Fruit fly (Drosophila melanogaster): ENCODE measurements around the gene CG31436.

CG31436 gene

DNA sequence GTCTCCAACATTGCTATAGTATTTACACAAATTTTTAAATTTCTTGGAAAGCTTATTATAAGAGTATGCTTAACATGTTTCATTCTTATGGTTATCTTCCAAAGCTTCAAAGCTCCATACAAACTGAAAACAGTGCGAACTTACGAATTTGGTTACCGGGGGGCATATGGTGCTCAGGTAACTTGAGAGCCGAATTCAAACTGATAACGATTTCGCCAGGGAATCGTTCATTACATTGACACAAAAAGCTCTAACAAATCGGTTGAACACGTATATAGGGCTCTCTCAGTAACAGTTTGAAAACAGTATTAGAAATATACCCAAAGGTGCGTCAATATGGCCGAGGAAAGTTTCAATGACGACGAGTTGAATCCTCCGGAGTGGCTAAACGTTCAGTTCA, 3.4 kb upstream of the CG31436 start, which contains the start of gene CG13659:
CG13659 (plus strand) TSS at position 317 of the 400 bp plus-strand sequence.
- TF ChIP-seq Ets96B (tag; optimal IDR thresholded peaks at IDR 0.05) (no peak), Hr39 (GFP tag; optimal IDR thresholded peaks at IDR 0.05) (no peak), vri (GFP tag; optimal IDR thresholded peaks at IDR 0.05) (peak; percentile 3)

DNA sequence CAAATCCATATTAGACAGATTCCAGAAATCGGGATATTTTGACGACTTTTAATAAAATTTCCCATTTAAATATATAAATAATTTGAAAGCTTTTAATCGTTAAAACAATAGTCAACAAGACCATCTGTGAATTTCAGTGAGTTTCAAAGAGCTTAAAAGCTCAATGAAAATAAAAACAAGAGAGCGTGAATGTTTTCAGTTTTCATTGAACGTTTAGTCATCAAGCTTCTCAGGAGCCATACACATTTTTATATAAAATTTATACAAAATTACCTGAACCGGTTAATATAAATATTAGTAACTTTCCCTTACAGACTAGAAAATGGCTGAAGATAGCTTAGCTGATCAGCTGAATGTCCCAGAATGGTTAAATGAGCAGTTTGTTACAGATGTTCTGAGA, 1.7 kb upstream of the CG31436 start, which contains the start of gene CG31370:
CG31370 (plus strand) TSS at position 226 of the 400 bp plus-strand sequence.
- TF ChIP-seq salr (GFP tag; optimal IDR thresholded peaks at IDR 0.05) (no peak), Eip78C (GFP tag) (no peak), lz (GFP tag; optimal IDR thresholded peaks at IDR 0.05) (no peak), CG3032 (tag; optimal IDR thresholded peaks at IDR 0.05) (no peak), fd85E (GFP tag; optimal IDR thresholded peaks at IDR 0.05) (no peak), Eip93F (GFP tag; optimal IDR thresholded peaks at IDR 0.05) (no peak), acj6 (GFP tag; optimal IDR thresholded peaks at IDR 0.05) (no peak), esn (GFP tag; optimal IDR thresholded peaks at IDR 0.05) (no peak), Sox15 (GFP tag; optimal IDR thresholded peaks at IDR 0.05) (no peak)

DNA sequence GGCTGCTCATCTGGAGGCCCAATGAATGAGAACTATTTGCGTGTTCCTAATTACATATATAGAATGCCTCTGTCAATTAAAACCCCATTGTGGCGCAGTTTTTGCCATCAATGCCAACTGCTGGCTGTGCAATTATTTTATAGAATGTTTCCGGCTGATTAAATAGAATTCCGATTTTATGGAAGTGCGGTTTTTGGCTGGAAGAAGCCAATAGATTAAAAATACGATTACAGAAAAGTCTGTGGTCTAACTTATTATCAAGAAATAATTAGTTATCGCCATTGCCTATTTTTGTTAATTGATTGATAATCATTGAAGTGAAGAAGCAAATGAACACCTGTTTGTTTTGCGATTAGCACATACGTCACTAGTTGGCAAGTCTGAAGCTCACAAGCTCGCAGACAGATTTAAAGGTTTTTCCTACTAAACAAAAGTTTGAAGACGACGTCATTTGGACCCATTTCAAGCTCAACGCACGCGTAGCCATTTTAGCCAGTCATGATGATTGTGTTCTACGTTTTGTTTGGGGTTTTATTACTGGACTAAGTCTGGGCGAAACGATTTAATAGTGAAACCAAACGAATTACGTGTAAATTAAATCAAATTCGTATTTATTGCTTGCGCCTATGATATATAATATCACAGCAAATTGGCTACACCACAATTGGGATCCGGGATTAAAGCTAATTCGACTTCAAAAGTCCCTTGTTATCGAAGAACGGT, 2.0 kb downstream of the CG31436 start:
- TF ChIP-seq CG32006 (GFP tag; optimal IDR thresholded peaks at IDR 0.05) (no peak), fkh (GFP tag; optimal IDR thresholded peaks at IDR 0.05) (peak; percentile 56), OdsH (GFP tag; optimal IDR thresholded peaks at IDR 0.05) (no peak), lz (GFP tag; optimal IDR thresholded peaks at IDR 0.05) (no peak), vri (GFP tag; optimal IDR thresholded peaks at IDR 0.05) (peak; percentile 26), Blimp-1 (GFP tag; optimal IDR thresholded peaks at IDR 0.05) (no peak), CG3032 (tag; optimal IDR thresholded peaks at IDR 0.05) (no peak), CG3919 (GFP tag; optimal IDR thresholded peaks at IDR 0.05) (no peak), CG34406 (GFP tag; optimal IDR thresholded peaks at IDR 0.05) (no peak), achi (GFP tag; optimal IDR thresholded peaks at IDR 0.05) (no peak), Eip93F (GFP tag; optimal IDR thresholded peaks at IDR 0.05) (no peak), cyc (GFP tag; optimal IDR thresholded peaks at IDR 0.05) (no peak), CG31627 (GFP tag; optimal IDR thresholded peaks at IDR 0.05) (no peak), dac (GFP tag; optimal IDR thresholded peaks at IDR 0.05) (no peak), CG6276 (GFP tag; optimal IDR thresholded peaks at IDR 0.05) (no peak)

DNA sequence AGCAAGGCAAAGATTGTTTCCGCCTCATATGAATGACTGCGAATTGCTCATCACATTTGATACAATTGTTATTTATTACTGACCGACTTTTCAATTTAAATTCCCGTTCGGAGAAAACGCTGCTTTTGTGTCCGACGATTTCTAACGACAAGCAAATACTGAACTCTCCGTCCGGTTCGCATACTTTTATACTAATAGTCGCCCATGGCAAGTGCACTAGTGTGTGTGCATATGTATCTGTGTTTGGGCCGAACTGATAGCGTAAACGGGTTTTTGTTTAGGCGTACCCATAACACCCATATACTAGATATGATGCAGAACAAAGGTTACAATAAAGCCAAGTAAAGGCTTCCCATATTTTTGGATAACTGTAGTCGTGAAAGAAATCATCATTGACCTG, 4.3 kb downstream of the CG31436 start, which contains the start of gene CG10550:
CG10550 (minus strand) TSS at position 164 of the 400 bp plus-strand sequence.
- TF ChIP-seq Sox102F (GFP tag; optimal IDR thresholded peaks at IDR 0.05) (no peak), cyc (GFP tag; optimal IDR thresholded peaks at IDR 0.05) (no peak), CG6854 (GFP tag; optimal IDR thresholded peaks at IDR 0.05) (no peak), topi (GFP tag; optimal IDR thresholded peaks at IDR 0.05) (no peak), fd85E (GFP tag; optimal IDR thresholded peaks at IDR 0.05) (no peak), Ets96B (tag; optimal IDR thresholded peaks at IDR 0.05) (no peak), vri (GFP tag; optimal IDR thresholded peaks at IDR 0.05) (no peak), Gug (GFP tag; IDR thresholded peaks at IDR 0.05) (no peak), CG34406 (GFP tag; optimal IDR thresholded peaks at IDR 0.05) (no peak), CG8319 (GFP tag; optimal IDR thresholded peaks at IDR 0.05) (no peak), fd59A (GFP tag; optimal IDR thresholded peaks at IDR 0.05) (no peak), CG3919 (GFP tag; optimal IDR thresholded peaks at IDR 0.05) (no peak), Sox15 (GFP tag; optimal IDR thresholded peaks at IDR 0.05) (no peak), lz (GFP tag; optimal IDR thresholded peaks at IDR 0.05) (no peak), CG3032 (tag; optimal IDR thresholded peaks at IDR 0.05) (no peak), CG31627 (GFP tag; optimal IDR thresholded peaks at IDR 0.05) (no peak), esn (GFP tag; optimal IDR thresholded peaks at IDR 0.05) (no peak)

DNA sequence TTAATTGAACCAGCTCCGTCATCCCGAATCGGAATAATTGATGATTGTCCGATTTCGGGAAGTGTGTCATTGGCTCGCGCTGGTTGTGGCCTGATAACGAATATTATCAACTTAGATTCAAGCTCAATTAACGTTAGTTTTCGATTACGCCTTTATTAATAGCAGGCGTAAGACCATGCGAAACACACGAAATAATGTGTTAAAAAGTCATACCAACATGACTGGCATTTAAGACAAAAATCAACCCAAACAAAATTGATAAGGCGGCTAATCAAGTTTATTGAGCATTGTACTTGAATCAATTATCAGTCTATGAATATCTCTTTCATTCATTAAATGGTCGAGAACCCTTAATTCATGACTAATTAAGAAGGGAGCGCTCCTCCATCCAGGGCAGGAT, 5.2 kb downstream of the CG31436 start:
- TF ChIP-seq vri (GFP tag; optimal IDR thresholded peaks at IDR 0.05) (peak; percentile 9), CG6276 (GFP tag; optimal IDR thresholded peaks at IDR 0.05) (no peak)

DNA sequence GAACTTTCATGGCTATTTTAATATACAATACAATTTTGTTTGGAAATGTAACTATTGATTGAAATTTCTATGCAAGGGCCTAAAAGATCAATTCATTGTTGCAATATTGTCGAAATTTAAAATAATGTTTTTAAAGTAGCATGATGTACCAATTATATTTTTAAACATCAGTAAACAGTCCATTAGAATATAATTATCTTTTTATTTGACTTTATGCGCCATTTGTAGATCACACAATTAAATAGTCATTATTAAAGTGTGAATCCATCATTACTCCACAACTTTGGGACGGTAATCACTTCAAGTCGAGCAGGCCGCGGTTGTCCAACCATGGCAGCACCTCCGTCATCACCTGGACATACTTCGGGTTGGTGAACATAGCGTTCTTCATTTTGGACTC, 6.9 kb downstream of the CG31436 start, which contains the start of gene CG31099:
CG31099 (minus strand) TSS at position 101 of the 400 bp plus-strand sequence.
- TF ChIP-seq acj6 (GFP tag; optimal IDR thresholded peaks at IDR 0.05): no peak
- no peak for TF ChIP-seq CG10631 (GFP tag; optimal IDR thresholded peaks at IDR 0.05)
- TF ChIP-seq CG6854 (GFP tag; optimal IDR thresholded peaks at IDR 0.05): no peak
- TF ChIP-seq pdm3 (GFP tag; optimal IDR thresholded peaks at IDR 0.05): no peak
- TF ChIP-seq CG6808 (GFP tag; optimal IDR thresholded peaks at IDR 0.05): no peak
- no peak for TF ChIP-seq Eip93F (GFP tag; optimal IDR thresholded peaks at IDR 0.05)
- no peak for TF ChIP-seq CG3032 (tag; optimal IDR thresholded peaks at IDR 0.05)
- TF ChIP-seq spab (GFP tag; optimal IDR thresholded peaks at IDR 0.05): no peak
- no peak for TF ChIP-seq fkh (GFP tag; optimal IDR thresholded peaks at IDR 0.05)
- TF ChIP-seq eg (GFP tag; IDR thresholded peaks at IDR 0.05): no peak
- no peak for TF ChIP-seq Hr39 (GFP tag; optimal IDR thresholded peaks at IDR 0.05)
- no peak for TF ChIP-seq CG11762 (GFP tag; optimal IDR thresholded peaks at IDR 0.05; ENCODE audit: insufficient read depth)
- TF ChIP-seq CG3919 (GFP tag; optimal IDR thresholded peaks at IDR 0.05): no peak
- TF ChIP-seq CG9139 (GFP tag; optimal IDR thresholded peaks at IDR 0.05): no peak
- TF ChIP-seq Ets96B (tag; optimal IDR thresholded peaks at IDR 0.05): no peak
- TF ChIP-seq dsx (GFP tag; optimal IDR thresholded peaks at IDR 0.05; ENCODE audit: poor library complexity, severe bottlenecking): no peak
